Worm (Caenorhabditis elegans): Measurements from ENCODE around the gene T09A5.15.

- TF ChIP-seq nhr-80 (tag; optimal IDR thresholded peaks at IDR 0.05) (no peak), unc-62 (GFP tag; optimal IDR thresholded peaks at IDR 0.05) (no peak), madf-8 (GFP tag; conservative IDR thresholded peaks at IDR 0.05) (no peak), ZK185.1 (tag; optimal IDR thresholded peaks at IDR 0.05; ENCODE audit: poor library complexity, severe bottlenecking) (no peak), efl-1 (GFP tag; optimal IDR thresholded peaks at IDR 0.05) (no peak), akir-1 (GFP tag; optimal IDR thresholded peaks at IDR 0.05) (no peak)
Measured at ce11 chrII:7854942-7855341, 2.8 kb upstream of the T09A5.15 start, which contains the start of gene mdt-10.
